Fruit fly (Drosophila melanogaster) whole organism, embryonic: ENCODE results near the gene CG6937.
A peak's percentile ranks its signal among the peaks of the same experiment; 100 is the strongest.

Source experiments
- Adf1 ChIP-seq: fragments of 200-800 bp; sonication (Bioruptor generic); IDR thresholded peaks from 2 replicates; pipeline ENCODE4 v1.3.6; 2022; ENCODE audit warnings: missing biosample characterization, missing genetic modification characterization
- CG10147 ChIP-seq: fragments of 200-800 bp; sonication (Bioruptor generic); optimal IDR thresholded peaks from 2 replicates; lab custom pipeline; 2019; ENCODE audit warnings: missing biosample characterization, mild to moderate bottlenecking, missing genetic modification characterization, moderate library complexity
- CG10979 ChIP-seq: fragments of 200-800 bp; sonication (Bioruptor generic); optimal IDR thresholded peaks from 2 replicates; lab custom pipeline; 2018; ENCODE audit warnings: missing biosample characterization, mild to moderate bottlenecking, missing genetic modification characterization, moderate library complexity
- CG12769 ChIP-seq: fragments of 200-800 bp; sonication (Bioruptor generic); optimal IDR thresholded peaks from 2 replicates; lab custom pipeline; 2019; ENCODE audit warnings: missing biosample characterization, mild to moderate bottlenecking, missing genetic modification characterization, moderate library complexity
- CG13123 ChIP-seq: fragments of 200-800 bp; sonication (Bioruptor generic); optimal IDR thresholded peaks from 2 replicates; lab custom pipeline; 2016; ENCODE audit warnings: missing biosample characterization, missing genetic modification characterization
- CG14710 ChIP-seq: fragments of 200-800 bp; sonication (Bioruptor generic); optimal IDR thresholded peaks from 3 replicates; lab custom pipeline; 2019; ENCODE audit warnings: missing biosample characterization, mild to moderate bottlenecking, missing genetic modification characterization, moderate library complexity
- CG16815 ChIP-seq: fragments of 200-800 bp; sonication (Bioruptor generic); optimal IDR thresholded peaks from 3 replicates; lab custom pipeline; 2017; ENCODE audit warnings: missing biosample characterization, mild to moderate bottlenecking, missing genetic modification characterization
- CG17802 ChIP-seq: fragments of 200-800 bp; sonication (Bioruptor generic); optimal IDR thresholded peaks from 2 replicates; lab custom pipeline; 2018; ENCODE audit warnings: missing biosample characterization, mild to moderate bottlenecking, missing genetic modification characterization, moderate library complexity
- CG18011 ChIP-seq: fragments of 200-800 bp; sonication (Bioruptor generic); optimal IDR thresholded peaks from 2 replicates; lab custom pipeline; 2017; ENCODE audit warnings: missing biosample characterization, missing genetic modification characterization, mild to moderate bottlenecking, moderate library complexity, missing genotype
- CG2129 ChIP-seq: fragments of 200-800 bp; sonication (Bioruptor generic); IDR thresholded peaks from 2 replicates; pipeline ENCODE4 v1.3.6; 2022; ENCODE audit warnings: missing biosample characterization, missing genetic modification characterization; ENCODE audit not compliant: partially characterized antibody
- CG30020 ChIP-seq: fragments of 200-800 bp; optimal IDR thresholded peaks from 2 replicates; lab custom pipeline; 2019; ENCODE audit warnings: missing biosample characterization, mild to moderate bottlenecking, missing genetic modification characterization, moderate library complexity
- CG3281 ChIP-seq: fragments of 200-800 bp; sonication (Bioruptor generic); optimal IDR thresholded peaks from 3 replicates; lab custom pipeline; 2017; ENCODE audit warnings: missing biosample characterization, mild to moderate bottlenecking, missing genetic modification characterization
- CG4404 ChIP-seq: fragments of 200-800 bp; sonication (Bioruptor generic); IDR thresholded peaks from 2 replicates; pipeline ENCODE4 v1.3.6; 2022; ENCODE audit warnings: missing biosample characterization, missing genetic modification characterization
- CG4820 ChIP-seq: fragments of 200-800 bp; sonication (Bioruptor generic); optimal IDR thresholded peaks from 3 replicates; lab custom pipeline; 2016; ENCODE audit warnings: missing biosample characterization, missing genetic modification characterization
- CG7556 ChIP-seq: fragments of 200-800 bp; sonication (Bioruptor generic); optimal IDR thresholded peaks from 2 replicates; lab custom pipeline; 2017; ENCODE audit warnings: missing biosample characterization, mild to moderate bottlenecking, missing genetic modification characterization
- CG7928 ChIP-seq: fragments of 200-800 bp; sonication (Bioruptor generic); optimal IDR thresholded peaks from 2 replicates; lab custom pipeline; 2017; ENCODE audit warnings: missing biosample characterization, mild to moderate bottlenecking, missing genetic modification characterization
- CG8089 ChIP-seq: fragments of 200-800 bp; sonication (Bioruptor generic); optimal IDR thresholded peaks from 3 replicates; lab custom pipeline; 2016; ENCODE audit warnings: missing biosample characterization, missing genetic modification characterization
- CG8765 ChIP-seq: fragments of 200-800 bp; sonication (Bioruptor generic); IDR thresholded peaks from 2 replicates; pipeline ENCODE4 v1.3.6; 2022; ENCODE audit warnings: missing biosample characterization, missing genetic modification characterization
- D19B ChIP-seq: fragments of 200-800 bp; sonication (Bioruptor generic); optimal IDR thresholded peaks from 2 replicates; lab custom pipeline; 2017; ENCODE audit warnings: missing biosample characterization, mild to moderate bottlenecking, missing genetic modification characterization
- HLH4C ChIP-seq: fragments of 200-800 bp; sonication (Bioruptor generic); IDR thresholded peaks from 3 replicates; pipeline ENCODE4 v1.3.6; 2022; ENCODE audit warnings: missing biosample characterization, missing genetic modification characterization; ENCODE audit not compliant: partially characterized antibody
- NFAT ChIP-seq: fragments of 200-800 bp; sonication (Bioruptor generic); IDR thresholded peaks from 2 replicates; pipeline ENCODE4 v1.3.6; 2022; ENCODE audit warnings: missing biosample characterization, missing genetic modification characterization
- NK7.1 ChIP-seq: fragments of 200-800 bp; sonication (Bioruptor generic); optimal IDR thresholded peaks from 3 replicates; lab custom pipeline; 2016; ENCODE audit warnings: missing biosample characterization, missing genetic modification characterization
- Nf-YB ChIP-seq: fragments of 200-800 bp; sonication (Bioruptor generic); optimal IDR thresholded peaks from 3 replicates; lab custom pipeline; 2019; ENCODE audit warnings: missing biosample characterization, mild to moderate bottlenecking, missing genetic modification characterization, moderate library complexity
- Taf1 ChIP-seq: fragments of 200-800 bp; sonication (Bioruptor generic); IDR thresholded peaks from 2 replicates; pipeline ENCODE4 v1.3.6; 2022; ENCODE audit warnings: missing biosample characterization, missing genetic modification characterization
- Trl ChIP-seq, 3 experiments: fragments of >200 bp in 2 of 3; fragments of 200-800 bp in 1 of 3; sonication (Bioruptor generic) in 1 of 3; optimal IDR thresholded peaks; 2 replicates in 1 of 3; 3 replicates in 2 of 3; lab custom pipeline; 2016 to 2017; ENCODE audit warnings: missing biosample characterization in 1 of 3, missing genetic modification characterization in 1 of 3
- abd-A ChIP-seq: fragments of 200-800 bp; sonication (Bioruptor generic); optimal IDR thresholded peaks from 3 replicates; lab custom pipeline; 2019; ENCODE audit warnings: missing biosample characterization, mild to moderate bottlenecking, missing genetic modification characterization, moderate library complexity
- al ChIP-seq: fragments of 200-800 bp; sonication (Bioruptor generic); IDR thresholded peaks from 2 replicates; pipeline ENCODE4 v1.3.6; 2022; ENCODE audit warnings: missing biosample characterization, missing genetic modification characterization
- ato ChIP-seq: fragments of 200-800 bp; sonication (Bioruptor generic); IDR thresholded peaks from 2 replicates; pipeline ENCODE4 v1.3.6; 2022; ENCODE audit warnings: missing biosample characterization, missing genetic modification characterization; ENCODE audit not compliant: partially characterized antibody
- bab2 ChIP-seq: fragments of 200-800 bp; sonication (Bioruptor generic); optimal IDR thresholded peaks from 2 replicates; lab custom pipeline; 2016; ENCODE audit warnings: missing biosample characterization, missing genetic modification characterization
- bsh ChIP-seq, 2 experiments: fragments of 200-800 bp; sonication (Bioruptor generic); optimal IDR thresholded peaks; 2 replicates each; lab custom pipeline; 2017 to 2018; ENCODE audit warnings: mild to moderate bottlenecking in 2 of 2, missing biosample characterization in 2 of 2, missing genetic modification characterization in 2 of 2, moderate library complexity in 1 of 2
- chinmo ChIP-seq: fragments of 200-800 bp; sonication (Bioruptor generic); IDR thresholded peaks from 4 replicates; pipeline ENCODE4 v1.3.6; 2022; ENCODE audit warnings: missing biosample characterization, missing genetic modification characterization; ENCODE audit not compliant: partially characterized antibody
- chn ChIP-seq: fragments of 200-800 bp; sonication (Bioruptor generic); optimal IDR thresholded peaks from 2 replicates; lab custom pipeline; 2016; ENCODE audit warnings: missing biosample characterization, missing genetic modification characterization
- cwo ChIP-seq: fragments of 200-800 bp; sonication (Bioruptor generic); optimal IDR thresholded peaks from 3 replicates; lab custom pipeline; 2017; ENCODE audit warnings: missing biosample characterization, missing genetic modification characterization, mild to moderate bottlenecking, moderate library complexity, missing genetic modification reagents
- eve ChIP-seq, 2 experiments: fragments of >200 bp; optimal IDR thresholded peaks; 2 replicates each; lab custom pipeline; 2017; ENCODE audit warnings: missing biosample characterization in 2 of 2, missing genetic modification characterization in 2 of 2
- grau ChIP-seq: fragments of 200-800 bp; optimal IDR thresholded peaks from 3 replicates; lab custom pipeline; 2019; ENCODE audit warnings: missing biosample characterization, mild to moderate bottlenecking, missing genetic modification characterization, moderate library complexity
- insv ChIP-seq, 2 experiments: fragments of 200-800 bp; sonication (Bioruptor generic); optimal IDR thresholded peaks; 3 replicates each; lab custom pipeline; 2016 to 2018; ENCODE audit warnings: missing biosample characterization in 2 of 2, missing genetic modification characterization in 2 of 2
- lilli ChIP-seq: fragments of 200-800 bp; sonication (Bioruptor generic); optimal IDR thresholded peaks from 3 replicates; lab custom pipeline; 2016; ENCODE audit warnings: missing biosample characterization, missing genetic modification characterization
- lola ChIP-seq, 3 experiments: fragments of >200 bp in 2 of 3; fragments of 200-800 bp in 1 of 3; sonication (Bioruptor generic) in 1 of 3; optimal IDR thresholded peaks; 2 replicates each; lab custom pipeline; 2017 to 2019; ENCODE audit warnings: missing biosample characterization in 3 of 3, missing genetic modification characterization in 3 of 3, mild to moderate bottlenecking in 1 of 3, moderate library complexity in 1 of 3
- maf-S ChIP-seq: fragments of 200-800 bp; sonication (Bioruptor generic); optimal IDR thresholded peaks from 2 replicates; lab custom pipeline; 2016; ENCODE audit warnings: missing biosample characterization, missing genetic modification characterization
- mam ChIP-seq: fragments of 200-800 bp; sonication (Bioruptor generic); optimal IDR thresholded peaks from 3 replicates; lab custom pipeline; 2016; ENCODE audit warnings: missing biosample characterization, missing genetic modification characterization
- mld ChIP-seq: fragments of 200-800 bp; sonication (Bioruptor generic); IDR thresholded peaks from 3 replicates; pipeline ENCODE4 v1.3.6; 2022; ENCODE audit warnings: missing biosample characterization, missing genetic modification characterization; ENCODE audit not compliant: partially characterized antibody
- nerfin-2 ChIP-seq: fragments of 200-800 bp; sonication (Bioruptor generic); IDR thresholded peaks from 2 replicates; pipeline ENCODE4 v1.3.6; 2022; ENCODE audit warnings: missing biosample characterization, missing genetic modification characterization; ENCODE audit not compliant: partially characterized antibody
- prd ChIP-seq, 3 experiments: fragments of >200 bp in 2 of 3; fragments of 200-800 bp in 1 of 3; sonication (Bioruptor generic) in 1 of 3; optimal IDR thresholded peaks in 2 of 3; IDR thresholded peaks in 1 of 3; 2 replicates in 2 of 3; 3 replicates in 1 of 3; pipeline versions ENCODE4 v1.3.6 to Lab custom; 2017 to 2022; ENCODE audit warnings: missing biosample characterization in 1 of 3, missing genetic modification characterization in 1 of 3
- sd ChIP-seq: fragments of 200-800 bp; sonication (Bioruptor generic); optimal IDR thresholded peaks from 3 replicates; lab custom pipeline; 2018; ENCODE audit warnings: missing biosample characterization, mild to moderate bottlenecking, missing genetic modification characterization, moderate library complexity
- slp2 ChIP-seq: fragments of 200-800 bp; sonication (Bioruptor generic); optimal IDR thresholded peaks from 2 replicates; lab custom pipeline; 2016; ENCODE audit warnings: missing biosample characterization, missing genetic modification characterization
- tgo ChIP-seq: fragments of 200-800 bp; sonication (Bioruptor generic); IDR thresholded peaks from 3 replicates; pipeline ENCODE4 v1.3.6; 2022; ENCODE audit warnings: missing biosample characterization, missing genetic modification characterization
- zfh2 ChIP-seq: fragments of 200-800 bp; sonication (Bioruptor generic); optimal IDR thresholded peaks from 2 replicates; lab custom pipeline; 2016; ENCODE audit warnings: missing biosample characterization, missing genetic modification characterization

CG6937 gene

dm6 chr3R:22625514-22626333, 41.2 kb downstream of the CG6937 start (continued):
- TF ChIP-seq Taf1 (no peak), CG17802 (tag; lab: Kevin White, UChicago) (no peak), insv (GFP tag; optimal IDR thresholded peaks at IDR 0.05; lab: Kevin White, UChicago) (no peak), CG18011 (GFP tag; lab: Kevin White, UChicago) (no peak), CG10979 (peak; percentile 74), CG30020 (tag; lab: Kevin White, UChicago) (no peak), grau (peak; percentile 52), CG7928 (GFP tag; lab: Kevin White, UChicago) (no peak), maf-S (no peak), chn (GFP tag; lab: Kevin White, UChicago) (no peak), Trl (optimal IDR thresholded peaks at IDR 0.05; lab: Kevin White, UChicago) (no peak), Trl (GFP tag; optimal IDR thresholded peaks at IDR 0.05; lab: Kevin White, UChicago) (no peak), Nf-YB (GFP tag; lab: Kevin White, UChicago) (peak; percentile 32), D19B (GFP tag; lab: Kevin White, UChicago) (no peak), zfh2 (GFP tag; lab: Kevin White, UChicago) (no peak), HLH4C (GFP tag; lab: Robert Waterston, UW) (no peak), CG8765 (GFP tag; lab: Robert Waterston, UW) (no peak), al (GFP tag; lab: Robert Waterston, UW) (no peak), NK7.1 (GFP tag; lab: Kevin White, UChicago) (no peak), CG8089 (no peak), CG7556 (GFP tag; lab: Kevin White, UChicago) (peak; percentile 65), mam (GFP tag; lab: Kevin White, UChicago) (no peak), CG4404 (GFP tag; lab: Robert Waterston, UW) (no peak), ato (GFP tag; lab: Robert Waterston, UW) (no peak), eve (GFP tag; optimal IDR thresholded peaks at IDR 0.05; lab: Kevin White, UChicago) (no peak), lilli (peak; percentile 24), CG4820 (peak; percentile 11), CG3281 (GFP tag; lab: Kevin White, UChicago) (peak; percentile 25), sd (peak; percentile 63), tgo (GFP tag; lab: Robert Waterston, UW) (0 out of 3 replicates have a peak, but pooled peaks have one; percentile 25), lola (GFP tag; optimal IDR thresholded peaks at IDR 0.05; lab: Kevin White, UChicago) (peak in 1 of 3 experiments; percentile 72), CG2129 (GFP tag; lab: Robert Waterston, UW) (no peak), slp2 (no peak), prd (optimal IDR thresholded peaks at IDR 0.05; lab: Kevin White, UChicago) (no peak), prd (GFP tag; IDR thresholded peaks at IDR 0.05; lab: Robert Waterston, UW) (0 out of 3 replicates have a peak, but pooled peaks have one; percentile 30), CG12769 (peak; percentile 15), bab2 (GFP tag; lab: Kevin White, UChicago) (no peak), chinmo (GFP tag; lab: Robert Waterston, UW) (no peak), CG13123 (GFP tag; lab: Kevin White, UChicago) (no peak), bsh (GFP tag; optimal IDR thresholded peaks at IDR 0.05; lab: Kevin White, UChicago) (peak in 1 of 2 experiments; percentile 59), CG16815 (GFP tag; lab: Kevin White, UChicago) (peak; percentile 19), NFAT (no peak), Adf1 (GFP tag; lab: Robert Waterston, UW) (no peak), CG14710 (tag; lab: Kevin White, UChicago) (peak; percentile 63), cwo (GFP tag; lab: Kevin White, UChicago) (no peak), abd-A (no peak), mld (no peak), CG10147 (GFP tag; lab: Kevin White, UChicago) (no peak), nerfin-2 (GFP tag; lab: Robert Waterston, UW) (no peak)
